Worm (Caenorhabditis elegans): ENCODE data around the gene C25E10.11.

DNA sequence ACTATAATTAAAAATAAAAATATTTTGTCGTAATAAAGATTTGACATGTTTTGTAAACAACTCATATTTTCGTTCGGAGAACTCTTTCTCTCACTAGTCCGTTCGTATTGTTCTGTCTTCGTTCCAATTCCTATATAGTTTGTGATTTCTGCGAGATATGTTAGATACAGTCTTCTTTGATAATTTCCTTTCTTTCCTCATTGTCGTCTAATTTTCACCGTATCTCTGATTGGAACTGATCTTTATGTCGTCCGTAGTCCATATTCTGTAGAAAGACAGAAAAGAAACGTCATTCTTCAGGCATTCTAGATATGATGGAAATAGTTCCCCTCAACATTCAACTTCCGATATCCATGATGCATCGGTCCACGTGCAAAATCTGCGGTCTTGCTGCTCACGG, 13.7 kb downstream of the C25E10.11 start, which contains the start of gene nhr-30:
- TF ChIP-seq ceh-82 (tag; optimal IDR thresholded peaks at IDR 0.05) (no peak), fkh-2 (tag; optimal IDR thresholded peaks at IDR 0.05) (no peak), nhr-77 (tag; optimal IDR thresholded peaks at IDR 0.05) (no peak), unc-62 (GFP tag; optimal IDR thresholded peaks at IDR 0.05) (no peak)
